Fruit fly (Drosophila melanogaster) whole organism, prepupa: ENCODE results near the gene galla-2.
A peak's percentile ranks its signal among the peaks of the same experiment; 100 is the strongest.

Source experiments
- Blimp-1 ChIP-seq: fragments of 200-800 bp; sonication (Bioruptor generic); optimal IDR thresholded peaks from 3 replicates; lab custom pipeline; 2017; ENCODE audit warnings: missing biosample characterization, missing genetic modification characterization, mild to moderate bottlenecking, moderate library complexity, missing genetic modification reagents
- CG10631 ChIP-seq: fragments of 200-800 bp; sonication (Bioruptor generic); optimal IDR thresholded peaks from 2 replicates; lab custom pipeline; 2016; ENCODE audit warnings: missing biosample characterization, missing genetic modification characterization
- CG11762 ChIP-seq: fragments of 200-800 bp; sonication (Bioruptor generic); optimal IDR thresholded peaks from 3 replicates; lab custom pipeline; 2016; ENCODE audit warnings: missing biosample characterization, missing genetic modification characterization; ENCODE audit not compliant: insufficient read depth
- CG11902 ChIP-seq: fragments of 200-800 bp; sonication (Bioruptor generic); optimal IDR thresholded peaks from 3 replicates; lab custom pipeline; 2016; ENCODE audit warnings: missing biosample characterization, missing genetic modification characterization
- CG15336 ChIP-seq: fragments of 200-800 bp; sonication (Bioruptor generic); IDR thresholded peaks from 2 replicates; pipeline ENCODE4 v1.3.6; 2022; ENCODE audit warnings: missing biosample characterization, missing genetic modification characterization
- CG1621 ChIP-seq: fragments of 200-800 bp; sonication (Bioruptor generic); optimal IDR thresholded peaks from 3 replicates; lab custom pipeline; 2018; ENCODE audit warnings: missing biosample characterization, mild to moderate bottlenecking, missing genetic modification characterization
- CG16779 ChIP-seq: fragments of 200-800 bp; sonication (Bioruptor generic); optimal IDR thresholded peaks from 3 replicates; lab custom pipeline; 2017; ENCODE audit warnings: missing biosample characterization, mild to moderate bottlenecking, missing genetic modification characterization
- CG3032 ChIP-seq: fragments of 200-800 bp; optimal IDR thresholded peaks from 2 replicates; lab custom pipeline; 2019; ENCODE audit warnings: missing biosample characterization, mild to moderate bottlenecking, missing genetic modification characterization, moderate library complexity
- CG32006 ChIP-seq: fragments of 200-800 bp; sonication (Bioruptor generic); optimal IDR thresholded peaks from 3 replicates; lab custom pipeline; 2017; ENCODE audit warnings: missing biosample characterization, mild to moderate bottlenecking, missing genetic modification characterization
- CG34406 ChIP-seq: fragments of 200-800 bp; sonication (Bioruptor generic); optimal IDR thresholded peaks from 3 replicates; lab custom pipeline; 2016; ENCODE audit warnings: missing biosample characterization, missing genetic modification characterization
- CG3919 ChIP-seq: fragments of 200-800 bp; sonication (Bioruptor generic); optimal IDR thresholded peaks from 3 replicates; lab custom pipeline; 2016; ENCODE audit warnings: missing biosample characterization, missing genetic modification characterization
- CG6792 ChIP-seq: fragments of 200-800 bp; sonication (Bioruptor generic); optimal IDR thresholded peaks from 3 replicates; lab custom pipeline; 2016; ENCODE audit warnings: missing biosample characterization, missing genetic modification characterization
- CG6808 ChIP-seq: fragments of 200-800 bp; sonication (Bioruptor generic); optimal IDR thresholded peaks from 3 replicates; lab custom pipeline; 2017; ENCODE audit warnings: missing biosample characterization, missing genetic modification characterization, mild to moderate bottlenecking, moderate library complexity, missing genetic modification reagents
- CG6854 ChIP-seq: fragments of 200-800 bp; sonication (Bioruptor generic); optimal IDR thresholded peaks from 2 replicates; lab custom pipeline; 2017; ENCODE audit warnings: missing biosample characterization, mild to moderate bottlenecking, missing genetic modification characterization
- CG7368 ChIP-seq: fragments of 200-800 bp; sonication (Bioruptor generic); optimal IDR thresholded peaks from 3 replicates; lab custom pipeline; 2016; ENCODE audit warnings: missing biosample characterization, missing genetic modification characterization
- CG8119 ChIP-seq: fragments of 200-800 bp; sonication (Bioruptor generic); IDR thresholded peaks from 3 replicates; pipeline ENCODE4 v1.3.6; 2022; ENCODE audit warnings: missing biosample characterization, missing genetic modification characterization
- CG8319 ChIP-seq: fragments of 200-800 bp; sonication (Bioruptor generic); optimal IDR thresholded peaks from 3 replicates; lab custom pipeline; 2016; ENCODE audit warnings: missing biosample characterization, missing genetic modification characterization
- CG9139 ChIP-seq: fragments of 200-800 bp; sonication (Bioruptor generic); optimal IDR thresholded peaks from 3 replicates; lab custom pipeline; 2017; ENCODE audit warnings: missing biosample characterization, mild to moderate bottlenecking, missing genetic modification characterization
- Eip78C ChIP-seq: fragments of 200-800 bp; sonication (Bioruptor generic); peaks from one replicate; lab custom pipeline; 2016; ENCODE audit warnings: missing biosample characterization, missing genetic modification characterization
- Ets21C ChIP-seq: fragments of 200-800 bp; sonication (Bioruptor generic); optimal IDR thresholded peaks from 3 replicates; lab custom pipeline; 2016; ENCODE audit warnings: missing biosample characterization, missing genetic modification characterization
- Gug ChIP-seq: fragments of 200-800 bp; sonication (Bioruptor generic); IDR thresholded peaks from 2 replicates; pipeline ENCODE4 v1.3.6; 2022; ENCODE audit warnings: missing biosample characterization, missing genetic modification characterization
- Hr38 ChIP-seq: sonication (Bioruptor generic); optimal IDR thresholded peaks from 2 replicates; lab custom pipeline; 2016; ENCODE audit warnings: missing biosample characterization, missing genetic modification characterization
- Met ChIP-seq: fragments of 200-800 bp; sonication (Bioruptor generic); optimal IDR thresholded peaks from 3 replicates; lab custom pipeline; 2016; ENCODE audit warnings: missing biosample characterization, missing genetic modification characterization
- Smox ChIP-seq: fragments of 200-800 bp; sonication (Bioruptor generic); optimal IDR thresholded peaks from 3 replicates; lab custom pipeline; 2016; ENCODE audit warnings: missing biosample characterization, missing genetic modification characterization
- Sox102F ChIP-seq: fragments of 200-800 bp; sonication (Bioruptor generic); optimal IDR thresholded peaks from 2 replicates; lab custom pipeline; 2016; ENCODE audit warnings: missing biosample characterization, mild to moderate bottlenecking, missing genetic modification characterization
- Sox14 ChIP-seq: fragments of 200-800 bp; sonication (Bioruptor generic); optimal IDR thresholded peaks from 3 replicates; lab custom pipeline; 2016; ENCODE audit warnings: missing biosample characterization, missing genetic modification characterization
- achi ChIP-seq: fragments of 200-800 bp; sonication (Bioruptor generic); optimal IDR thresholded peaks from 3 replicates; lab custom pipeline; 2016; ENCODE audit warnings: missing biosample characterization, missing genetic modification characterization
- dac ChIP-seq: fragments of 200-800 bp; sonication (Bioruptor generic); optimal IDR thresholded peaks from 2 replicates; lab custom pipeline; 2017; ENCODE audit warnings: missing biosample characterization, mild to moderate bottlenecking, missing genetic modification characterization
- dsx ChIP-seq: fragments of 200-800 bp; optimal IDR thresholded peaks from 3 replicates; lab custom pipeline; 2019; ENCODE audit warnings: missing biosample characterization, mild to moderate bottlenecking, missing genetic modification characterization, moderate library complexity; ENCODE audit not compliant: poor library complexity, severe bottlenecking
- eg ChIP-seq: fragments of 200-800 bp; sonication (Bioruptor generic); IDR thresholded peaks from 3 replicates; pipeline ENCODE4 v1.3.6; 2022; ENCODE audit warnings: missing biosample characterization, missing genetic modification characterization
- fd59A ChIP-seq: fragments of 200-800 bp; sonication (Bioruptor generic); optimal IDR thresholded peaks from 2 replicates; lab custom pipeline; 2017; ENCODE audit warnings: missing biosample characterization, mild to moderate bottlenecking, missing genetic modification characterization, missing genetic modification reagents
- fd85E ChIP-seq: fragments of 200-800 bp; sonication (Bioruptor generic); optimal IDR thresholded peaks from 3 replicates; lab custom pipeline; 2016; ENCODE audit warnings: missing biosample characterization, missing genetic modification characterization
- net ChIP-seq: fragments of 200-800 bp; sonication (Bioruptor generic); optimal IDR thresholded peaks from 3 replicates; lab custom pipeline; 2016; ENCODE audit warnings: missing biosample characterization, missing genetic modification characterization
- pdm3 ChIP-seq: fragments of 200-800 bp; sonication (Bioruptor generic); optimal IDR thresholded peaks from 3 replicates; lab custom pipeline; 2016; ENCODE audit warnings: missing biosample characterization, missing genetic modification characterization
- salr ChIP-seq, 2 experiments: fragments of 200-800 bp; sonication (Bioruptor generic); optimal IDR thresholded peaks; 3 replicates each; lab custom pipeline; 2016 to 2018; ENCODE audit warnings: missing biosample characterization in 2 of 2, missing genetic modification characterization in 2 of 2, mild to moderate bottlenecking in 1 of 2
- spab ChIP-seq: fragments of 200-800 bp; sonication (Bioruptor generic); optimal IDR thresholded peaks from 2 replicates; lab custom pipeline; 2017; ENCODE audit warnings: missing biosample characterization, mild to moderate bottlenecking, missing genetic modification characterization, missing genetic modification reagents
- ss ChIP-seq, 2 experiments: fragments of 200-800 bp; sonication (Bioruptor generic); optimal IDR thresholded peaks; 2 replicates in 1 of 2; 3 replicates in 1 of 2; lab custom pipeline; 2017 to 2018; ENCODE audit warnings: mild to moderate bottlenecking in 2 of 2, missing biosample characterization in 2 of 2, missing genetic modification characterization in 2 of 2, moderate library complexity in 1 of 2
- topi ChIP-seq: fragments of 200-800 bp; sonication (Bioruptor generic); optimal IDR thresholded peaks from 3 replicates; lab custom pipeline; 2016; ENCODE audit warnings: missing biosample characterization, missing genetic modification characterization
- vri ChIP-seq: fragments of 200-800 bp; sonication (Bioruptor generic); optimal IDR thresholded peaks from 3 replicates; lab custom pipeline; 2016; ENCODE audit warnings: missing biosample characterization, mild to moderate bottlenecking, missing genetic modification characterization

Gene galla-2

DNA sequence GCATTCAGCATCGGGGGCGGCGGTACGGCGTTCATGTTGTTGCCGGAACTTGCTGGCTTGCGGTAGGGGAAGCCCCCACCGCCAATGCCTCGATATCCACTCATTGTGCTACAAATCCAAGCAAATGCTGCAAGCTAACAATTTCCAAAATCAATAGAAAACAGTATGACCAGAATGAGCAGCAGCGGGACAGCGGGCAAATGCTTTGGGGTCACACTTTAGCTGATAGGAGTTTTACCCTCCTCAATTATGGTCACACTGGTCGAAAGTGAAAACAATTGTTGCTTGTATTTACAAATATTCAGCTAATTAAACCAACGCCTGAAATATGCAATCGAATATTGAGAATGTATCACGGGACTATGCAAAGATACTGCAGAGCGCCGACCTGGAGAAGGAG lies 3.8 kb upstream of the galla-2 start, which contains the start of the genes CG6418 and Blos4:
TSS of gene CG6418 (minus strand) at position 196 of the 400 bp plus-strand sequence.
TSS of gene Blos4 (plus strand) at position 244 of the 400 bp plus-strand sequence.
- TF ChIP-seq net (GFP tag; lab: Kevin White, UChicago) = no peak
- TF ChIP-seq Blimp-1 (GFP tag; lab: Kevin White, UChicago) = peak; percentile 79
- TF ChIP-seq pdm3 = no peak
- peak; percentile 11 for TF ChIP-seq Sox14

DNA sequence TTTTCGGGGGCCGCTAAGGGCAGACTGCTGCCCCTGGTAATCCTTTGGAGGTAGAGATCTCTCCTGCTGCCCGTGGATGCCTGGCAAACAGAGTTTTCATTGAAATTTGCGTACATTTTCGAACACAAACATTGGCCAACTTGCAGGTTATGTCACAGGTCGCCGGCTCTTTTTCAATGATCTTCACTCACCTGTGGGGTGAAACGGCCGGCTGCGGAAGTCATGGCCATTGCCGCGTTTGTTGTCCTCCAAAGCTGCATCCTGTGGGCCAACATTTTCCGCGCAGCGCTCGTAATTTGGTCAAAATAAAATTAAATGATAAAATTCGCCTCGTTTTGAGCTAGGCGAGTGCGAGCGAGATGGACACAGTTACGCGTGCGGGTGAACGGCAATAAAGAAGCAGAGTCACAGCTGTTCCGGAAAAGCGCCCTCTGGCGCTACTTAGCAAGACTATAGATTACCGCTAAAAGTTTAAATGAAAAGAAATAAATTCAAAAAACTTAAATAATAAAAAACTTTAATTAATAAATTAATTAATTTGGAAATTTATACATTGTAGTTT lies 3.1 kb downstream of the galla-2 start:
- TF ChIP-seq Gug (GFP tag; lab: Robert Waterston, UW) (no peak), CG7368 (GFP tag; lab: Kevin White, UChicago) (no peak), CG34406 (GFP tag; lab: Kevin White, UChicago) (no peak), topi (no peak), CG15336 (GFP tag; lab: Robert Waterston, UW) (no peak), spab (GFP tag; lab: Kevin White, UChicago) (no peak), CG10631 (GFP tag; lab: Kevin White, UChicago) (no peak), dsx (GFP tag; lab: Kevin White, UChicago) (no peak), Met (no peak), CG9139 (GFP tag; lab: Kevin White, UChicago) (no peak), Smox (GFP tag; lab: Kevin White, UChicago) (no peak), CG1621 (no peak), CG32006 (GFP tag; lab: Kevin White, UChicago) (no peak), CG8119 (GFP tag; lab: Robert Waterston, UW) (no peak), net (GFP tag; lab: Kevin White, UChicago) (no peak), CG6792 (GFP tag; lab: Kevin White, UChicago) (no peak), CG16779 (tag; lab: Kevin White, UChicago) (no peak), salr (GFP tag; optimal IDR thresholded peaks at IDR 0.05; lab: Kevin White, UChicago) (no peak)

DNA sequence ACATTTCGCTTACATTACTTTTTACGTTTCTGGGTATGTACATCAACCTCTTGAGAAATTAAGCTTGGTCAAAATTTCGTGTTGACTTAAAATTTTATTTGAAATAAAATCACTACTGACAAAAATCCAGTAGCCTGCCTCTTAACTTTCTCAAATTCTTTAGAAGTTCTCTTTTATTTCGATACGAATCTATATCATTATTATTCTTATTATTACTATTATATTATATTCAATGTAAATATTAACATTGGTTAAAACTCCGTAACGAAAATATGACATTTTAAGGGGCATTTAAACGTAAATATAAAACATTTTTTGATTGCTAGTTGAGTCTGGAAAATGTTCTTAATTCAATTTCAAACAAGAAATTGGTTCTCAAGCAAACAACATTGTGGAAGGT lies 3.7 kb downstream of the galla-2 start, which contains the start of gene OXA1L:
TSS of gene OXA1L (minus strand) at position 101 of the 400 bp plus-strand sequence.
- TF ChIP-seq Met (no peak), achi (GFP tag; lab: Kevin White, UChicago) (no peak), CG3032 (tag; lab: Kevin White, UChicago) (no peak), Ets21C (GFP tag; lab: Kevin White, UChicago) (no peak), fd85E (GFP tag; lab: Kevin White, UChicago) (no peak), eg (GFP tag; lab: Robert Waterston, UW) (no peak)

DNA sequence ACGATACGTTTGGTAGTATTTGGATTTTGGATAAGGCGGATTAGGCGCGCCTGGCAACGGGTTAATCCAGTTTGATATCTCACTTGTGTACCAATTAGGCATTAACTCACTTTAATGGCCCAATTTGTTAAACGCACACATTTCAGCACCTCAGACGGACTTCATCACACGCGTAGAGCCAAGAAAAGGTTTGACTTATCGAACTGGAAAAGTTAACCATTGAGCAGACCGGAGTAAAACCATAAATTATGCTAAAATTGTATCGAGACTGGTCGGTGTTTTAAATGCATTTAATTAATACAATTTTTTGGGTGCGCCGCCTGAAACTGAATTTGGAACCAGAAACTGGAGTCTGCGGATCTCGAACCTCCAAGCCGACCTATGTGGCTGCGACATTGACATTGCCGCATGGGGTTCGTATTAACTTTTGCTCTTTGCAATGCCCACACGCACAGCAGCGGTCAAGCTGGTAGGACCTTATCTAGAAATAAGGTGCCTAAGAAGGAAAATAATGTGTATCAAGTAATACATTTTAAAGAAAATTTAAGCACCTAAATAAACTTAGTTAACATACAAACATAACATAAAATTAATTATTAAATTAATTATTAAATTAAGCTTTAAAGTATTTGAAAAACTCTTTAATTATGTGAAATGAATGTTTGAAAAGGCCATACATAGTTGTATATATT lies 6.5 kb downstream of the galla-2 start:
- TF ChIP-seq CG6792 (GFP tag; lab: Kevin White, UChicago) = no peak
- TF ChIP-seq vri (GFP tag; lab: Kevin White, UChicago) = no peak
- TF ChIP-seq CG6854 (GFP tag; lab: Kevin White, UChicago) = no peak
- TF ChIP-seq Smox (GFP tag; lab: Kevin White, UChicago) = no peak
- TF ChIP-seq fd59A (GFP tag; lab: Kevin White, UChicago) = no peak
- no peak for TF ChIP-seq Ets21C (GFP tag; lab: Kevin White, UChicago)
- no peak for TF ChIP-seq CG11762

DNA sequence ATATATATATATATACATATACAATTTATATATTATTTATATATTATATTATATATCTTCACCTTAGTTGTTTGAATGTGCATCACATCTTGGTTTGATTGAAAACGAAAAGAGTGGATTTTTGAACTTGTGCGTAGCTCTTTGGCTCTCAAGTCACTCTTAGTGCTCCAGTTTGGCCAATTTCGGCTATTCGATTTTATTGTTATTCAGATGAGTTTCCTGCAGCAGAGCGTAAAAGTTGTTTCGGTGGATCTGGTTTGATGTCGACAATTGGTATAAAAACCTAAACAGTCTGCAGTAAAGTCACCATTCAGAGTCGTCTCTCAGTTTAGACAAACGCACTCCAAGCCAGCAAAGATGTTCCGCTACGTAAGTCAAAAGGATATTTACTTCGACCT lies 7.0 kb downstream of the galla-2 start, which contains the start of gene Cpr67Fa1:
TSS of gene Cpr67Fa1 (plus strand) at position 299 of the 398 bp plus-strand sequence.
- no peak for TF ChIP-seq ss (GFP tag; optimal IDR thresholded peaks at IDR 0.05; lab: Kevin White, UChicago)
- no peak for TF ChIP-seq CG8319
- no peak for TF ChIP-seq CG16779 (tag; lab: Kevin White, UChicago)
- TF ChIP-seq topi = no peak
- no peak for TF ChIP-seq vri (GFP tag; lab: Kevin White, UChicago)
- no peak for TF ChIP-seq Sox102F (GFP tag; lab: Kevin White, UChicago)
- TF ChIP-seq Eip78C (GFP tag; lab: Kevin White, UChicago) = no peak
- TF ChIP-seq Hr38 = no peak
- TF ChIP-seq CG3919 = no peak
- TF ChIP-seq CG11902 (GFP tag; lab: Kevin White, UChicago) = no peak
- TF ChIP-seq dac = no peak
- no peak for TF ChIP-seq Blimp-1 (GFP tag; lab: Kevin White, UChicago)
- no peak for TF ChIP-seq CG7368 (GFP tag; lab: Kevin White, UChicago)
- no peak for TF ChIP-seq CG6808 (GFP tag; lab: Kevin White, UChicago)
